Fruit fly (Drosophila melanogaster) whole organism, embryonic: ENCODE data around the gene CG11695.
A peak's percentile ranks its signal among the peaks of the same experiment; 100 is the strongest.

ENCODE experiments used
- Aef1 ChIP-seq: fragments of 200-800 bp; sonication (Bioruptor generic); IDR thresholded peaks from 3 replicates; pipeline ENCODE4 v1.3.6; 2022; ENCODE audit warnings: missing biosample characterization, missing genetic modification characterization
- B-H2 ChIP-seq: fragments of 200-800 bp; sonication (Bioruptor generic); optimal IDR thresholded peaks from 2 replicates; lab custom pipeline; 2018; ENCODE audit warnings: missing biosample characterization, mild to moderate bottlenecking, missing genetic modification characterization
- Bgb ChIP-seq: fragments of 200-800 bp; sonication (Bioruptor generic); IDR thresholded peaks from 2 replicates; pipeline ENCODE4 v1.3.6; 2022; ENCODE audit warnings: missing biosample characterization, missing genetic modification characterization; ENCODE audit not compliant: partially characterized antibody
- CG10267 ChIP-seq: fragments of 200-800 bp; sonication (Bioruptor generic); optimal IDR thresholded peaks from 2 replicates; lab custom pipeline; 2018; ENCODE audit warnings: missing biosample characterization, mild to moderate bottlenecking, missing genetic modification characterization, moderate library complexity
- CG10462 ChIP-seq: fragments of 200-800 bp; sonication (Bioruptor generic); optimal IDR thresholded peaks from 2 replicates; lab custom pipeline; 2016; ENCODE audit warnings: missing biosample characterization, missing genetic modification characterization
- CG11504 ChIP-seq: fragments of 200-800 bp; sonication (Bioruptor generic); optimal IDR thresholded peaks from 3 replicates; lab custom pipeline; 2019; ENCODE audit warnings: missing biosample characterization, mild to moderate bottlenecking, missing genetic modification characterization, moderate library complexity
- CG12071 ChIP-seq: fragments of 200-800 bp; sonication (Bioruptor generic); optimal IDR thresholded peaks from 3 replicates; lab custom pipeline; 2018; ENCODE audit warnings: missing biosample characterization, mild to moderate bottlenecking, missing genetic modification characterization
- CG12104 ChIP-seq: fragments of 200-800 bp; sonication (Bioruptor generic); optimal IDR thresholded peaks from 3 replicates; lab custom pipeline; 2016; ENCODE audit warnings: missing biosample characterization, missing genetic modification characterization
- CG13894 ChIP-seq: fragments of 200-800 bp; sonication (Bioruptor generic); optimal IDR thresholded peaks from 3 replicates; lab custom pipeline; 2018; ENCODE audit warnings: missing biosample characterization, mild to moderate bottlenecking, missing genetic modification characterization, moderate library complexity
- CG14710 ChIP-seq: fragments of 200-800 bp; sonication (Bioruptor generic); optimal IDR thresholded peaks from 3 replicates; lab custom pipeline; 2019; ENCODE audit warnings: missing biosample characterization, mild to moderate bottlenecking, missing genetic modification characterization, moderate library complexity
- CG1602 ChIP-seq: fragments of 200-800 bp; sonication (Bioruptor generic); optimal IDR thresholded peaks from 3 replicates; lab custom pipeline; 2016; ENCODE audit warnings: missing biosample characterization, missing genetic modification characterization
- CG17829 ChIP-seq: fragments of 200-800 bp; optimal IDR thresholded peaks from 2 replicates; lab custom pipeline; 2019; ENCODE audit warnings: missing biosample characterization, mild to moderate bottlenecking, missing genetic modification characterization, moderate library complexity
- CG42726 ChIP-seq: fragments of 200-800 bp; sonication (Bioruptor generic); IDR thresholded peaks from 2 replicates; pipeline ENCODE4 v1.3.6; 2022; ENCODE audit warnings: missing biosample characterization, missing genetic modification characterization; ENCODE audit not compliant: partially characterized antibody
- CG4424 ChIP-seq: fragments of 200-800 bp; sonication (Bioruptor generic); optimal IDR thresholded peaks from 3 replicates; lab custom pipeline; 2016; ENCODE audit warnings: missing biosample characterization, missing genetic modification characterization
- CG6272 ChIP-seq: fragments of 200-800 bp; sonication (Bioruptor generic); IDR thresholded peaks from 2 replicates; pipeline ENCODE4 v1.3.6; 2022; ENCODE audit warnings: missing biosample characterization, missing genetic modification characterization
- CG7839 ChIP-seq: fragments of 200-800 bp; sonication (Bioruptor generic); optimal IDR thresholded peaks from 3 replicates; lab custom pipeline; 2018; ENCODE audit warnings: missing biosample characterization, mild to moderate bottlenecking, missing genetic modification characterization, moderate library complexity
- CG8290 ChIP-seq, 3 experiments: fragments of 200-800 bp; sonication (Bioruptor generic); optimal IDR thresholded peaks; 2 replicates each; lab custom pipeline; 2016 to 2019; ENCODE audit warnings: missing biosample characterization in 3 of 3, missing genetic modification characterization in 3 of 3, mild to moderate bottlenecking in 2 of 3, moderate library complexity in 1 of 3
- CG8359 ChIP-seq: fragments of 200-800 bp; sonication (Bioruptor generic); optimal IDR thresholded peaks from 2 replicates; lab custom pipeline; 2017; ENCODE audit warnings: missing biosample characterization, mild to moderate bottlenecking, missing genetic modification characterization, borderline replicate concordance
- CG8388 ChIP-seq: fragments of 200-800 bp; sonication (Bioruptor generic); optimal IDR thresholded peaks from 2 replicates; lab custom pipeline; 2019; ENCODE audit warnings: missing biosample characterization, mild to moderate bottlenecking, missing genetic modification characterization, moderate library complexity
- CkIIα-i1 ChIP-seq: fragments of 200-800 bp; sonication (Bioruptor generic); IDR thresholded peaks from 2 replicates; pipeline ENCODE4 v1.3.6; 2022; ENCODE audit warnings: missing biosample characterization, missing genetic modification characterization
- CrebB ChIP-seq: fragments of 200-800 bp; sonication (Bioruptor generic); optimal IDR thresholded peaks from 3 replicates; lab custom pipeline; 2018; ENCODE audit warnings: missing biosample characterization, mild to moderate bottlenecking, missing genetic modification characterization
- D19A ChIP-seq: fragments of 200-800 bp; optimal IDR thresholded peaks from 3 replicates; lab custom pipeline; 2019; ENCODE audit warnings: missing biosample characterization, mild to moderate bottlenecking, missing genetic modification characterization, moderate library complexity
- MESR4 ChIP-seq: fragments of 200-800 bp; sonication (Bioruptor generic); optimal IDR thresholded peaks from 2 replicates; lab custom pipeline; 2018; ENCODE audit warnings: missing biosample characterization, mild to moderate bottlenecking, missing genetic modification characterization, moderate library complexity
- MTF-1 ChIP-seq: fragments of 200-800 bp; sonication (Bioruptor generic); optimal IDR thresholded peaks from 2 replicates; lab custom pipeline; 2018; ENCODE audit warnings: missing biosample characterization, mild to moderate bottlenecking, missing genetic modification characterization, borderline replicate concordance
- Med ChIP-seq: fragments of 200-800 bp; sonication (Bioruptor generic); peaks from one replicate; lab custom pipeline; 2016; ENCODE audit warnings: missing biosample characterization, missing genetic modification characterization, mild to moderate bottlenecking, inconsistent platforms, moderate library complexity
- NC2β ChIP-seq: fragments of 200-800 bp; sonication (Bioruptor generic); optimal IDR thresholded peaks from 2 replicates; lab custom pipeline; 2016; ENCODE audit warnings: missing biosample characterization, missing genetic modification characterization
- NFAT ChIP-seq: fragments of 200-800 bp; sonication (Bioruptor generic); IDR thresholded peaks from 2 replicates; pipeline ENCODE4 v1.3.6; 2022; ENCODE audit warnings: missing biosample characterization, missing genetic modification characterization
- NfI ChIP-seq: fragments of 200-800 bp; sonication (Bioruptor generic); optimal IDR thresholded peaks from 3 replicates; lab custom pipeline; 2018; ENCODE audit warnings: missing biosample characterization, mild to moderate bottlenecking, missing genetic modification characterization, moderate library complexity
- az2 ChIP-seq: fragments of 200-800 bp; sonication (Bioruptor generic); optimal IDR thresholded peaks from 3 replicates; lab custom pipeline; 2016; ENCODE audit warnings: missing biosample characterization, missing genetic modification characterization
- bowl ChIP-seq: fragments of 200-800 bp; sonication (Bioruptor generic); IDR thresholded peaks from 2 replicates; pipeline ENCODE4 v1.3.6; 2022; ENCODE audit warnings: missing biosample characterization, missing genetic modification characterization
- btn ChIP-seq: fragments of 200-800 bp; sonication (Bioruptor generic); optimal IDR thresholded peaks from 2 replicates; lab custom pipeline; 2016; ENCODE audit warnings: missing biosample characterization, missing genetic modification characterization
- cg ChIP-seq: fragments of 200-800 bp; sonication (Bioruptor generic); optimal IDR thresholded peaks from 3 replicates; lab custom pipeline; 2019; ENCODE audit warnings: missing biosample characterization, mild to moderate bottlenecking, missing genetic modification characterization, moderate library complexity
- crol ChIP-seq: fragments of 200-800 bp; sonication (Bioruptor generic); IDR thresholded peaks from 2 replicates; pipeline ENCODE4 v1.3.6; 2022; ENCODE audit warnings: missing biosample characterization, missing genetic modification characterization
- gt ChIP-seq: fragments of 200-800 bp; sonication (Bioruptor generic); IDR thresholded peaks from 2 replicates; pipeline ENCODE4 v1.3.6; 2022; ENCODE audit warnings: missing biosample characterization, missing genetic modification characterization
- kay ChIP-seq: fragments of 200-800 bp; sonication (Bioruptor generic); optimal IDR thresholded peaks from 2 replicates; lab custom pipeline; 2016; ENCODE audit warnings: missing biosample characterization, missing genetic modification characterization
- nau ChIP-seq: fragments of 200-800 bp; sonication (Bioruptor generic); optimal IDR thresholded peaks from 3 replicates; lab custom pipeline; 2017; ENCODE audit warnings: missing biosample characterization, mild to moderate bottlenecking, missing genetic modification characterization, missing genetic modification reagents
- otp ChIP-seq: fragments of 200-800 bp; sonication (Bioruptor generic); IDR thresholded peaks from 3 replicates; pipeline ENCODE4, ENCODE4 v1.3.6; 2022; ENCODE audit warnings: missing biosample characterization, missing genetic modification characterization
- prd ChIP-seq, 3 experiments: fragments of >200 bp in 2 of 3; fragments of 200-800 bp in 1 of 3; sonication (Bioruptor generic) in 1 of 3; optimal IDR thresholded peaks in 2 of 3; IDR thresholded peaks in 1 of 3; 2 replicates in 2 of 3; 3 replicates in 1 of 3; pipeline versions ENCODE4 v1.3.6 to Lab custom; 2017 to 2022; ENCODE audit warnings: missing biosample characterization in 1 of 3, missing genetic modification characterization in 1 of 3
- row ChIP-seq: fragments of 200-800 bp; sonication (Bioruptor generic); IDR thresholded peaks from 3 replicates; pipeline ENCODE4 v1.3.6; 2022; ENCODE audit warnings: missing biosample characterization, missing genetic modification characterization
- salm ChIP-seq: fragments of 200-800 bp; sonication (Bioruptor generic); optimal IDR thresholded peaks from 2 replicates; lab custom pipeline; 2018; ENCODE audit warnings: missing biosample characterization, mild to moderate bottlenecking, missing genetic modification characterization
- sens ChIP-seq: fragments of 200-800 bp; sonication (Bioruptor generic); peaks from one replicate; lab custom pipeline; 2016; ENCODE audit warnings: missing biosample characterization, missing genetic modification characterization
- sisA ChIP-seq: fragments of 200-800 bp; sonication (Bioruptor generic); IDR thresholded peaks from 2 replicates; pipeline ENCODE4 v1.3.6; 2022; ENCODE audit warnings: missing biosample characterization, missing genetic modification characterization
- sob ChIP-seq: fragments of 200-800 bp; sonication (Bioruptor generic); IDR thresholded peaks from 2 replicates; pipeline ENCODE4 v1.3.6; 2022; ENCODE audit warnings: missing biosample characterization, missing genetic modification characterization
- sqz ChIP-seq: fragments of 200-800 bp; sonication (Bioruptor generic); optimal IDR thresholded peaks from 3 replicates; lab custom pipeline; 2018; ENCODE audit warnings: missing biosample characterization, mild to moderate bottlenecking, missing genetic modification characterization
- stwl ChIP-seq: fragments of 200-800 bp; sonication (Bioruptor generic); optimal IDR thresholded peaks from 3 replicates; lab custom pipeline; 2018; ENCODE audit warnings: missing biosample characterization, mild to moderate bottlenecking, missing genetic modification characterization, moderate library complexity
- trem ChIP-seq: fragments of 200-800 bp; optimal IDR thresholded peaks from 3 replicates; lab custom pipeline; 2019; ENCODE audit warnings: missing biosample characterization, mild to moderate bottlenecking, missing genetic modification characterization, moderate library complexity
- zen2 ChIP-seq: fragments of 200-800 bp; sonication (Bioruptor generic); IDR thresholded peaks from 3 replicates; pipeline ENCODE4 v1.3.6; 2022; ENCODE audit warnings: missing biosample characterization, missing genetic modification characterization; ENCODE audit not compliant: partially characterized antibody

Gene CG11695

dm6 chrX:11544110-11544950, 32.4 kb upstream of the CG11695 start (continued):
- peak; percentile 28 for TF ChIP-seq D19A (tag; lab: Kevin White, UChicago)
- TF ChIP-seq CG12104 (GFP tag; lab: Kevin White, UChicago), result no peak
- TF ChIP-seq Bgb, result 0 out of 2 replicates have a peak, but pooled peaks have one; percentile 24
- peak; percentile 11 for TF ChIP-seq CG7839 (tag; lab: Kevin White, UChicago)
- TF ChIP-seq CG6272 (GFP tag; lab: Robert Waterston, UW), result no peak
- TF ChIP-seq NfI, result no peak
- no peak for TF ChIP-seq btn
- TF ChIP-seq kay (GFP tag; lab: Kevin White, UChicago), result no peak
- peak; percentile 18 for TF ChIP-seq trem (tag; lab: Kevin White, UChicago)
- TF ChIP-seq zen2, result no peak
- peak; percentile 41; the same call in 1 of the 2 replicates for TF ChIP-seq crol (GFP tag; lab: Robert Waterston, UW)
- TF ChIP-seq sqz, result no peak
- peak; percentile 14 for TF ChIP-seq az2
- no peak for TF ChIP-seq NFAT (GFP tag; lab: Robert Waterston, UW)
- TF ChIP-seq sens (GFP tag; lab: Kevin White, UChicago), result peak; percentile 68
- TF ChIP-seq MTF-1 (GFP tag; lab: Kevin White, UChicago), result no peak
- peak; percentile 27 for TF ChIP-seq CG8359 (GFP tag; lab: Kevin White, UChicago)
- TF ChIP-seq CG11504 (tag; lab: Kevin White, UChicago), result peak; percentile 27
- TF ChIP-seq CG17829, result peak; percentile 21
- peak; percentile 39 for TF ChIP-seq Med (GFP tag; lab: Kevin White, UChicago)
- no peak for TF ChIP-seq gt (GFP tag; lab: Robert Waterston, UW)
- peak; percentile 30 for TF ChIP-seq CG8388 (GFP tag; lab: Kevin White, UChicago)
- peak; percentile 49 for TF ChIP-seq CG14710 (tag; lab: Kevin White, UChicago)
- TF ChIP-seq prd (optimal IDR thresholded peaks at IDR 0.05; lab: Kevin White, UChicago), result no peak
- TF ChIP-seq prd (GFP tag; IDR thresholded peaks at IDR 0.05; lab: Robert Waterston, UW), result peak; percentile 24; the same call in 1 of the 3 replicates
- TF ChIP-seq CG10267 (tag; lab: Kevin White, UChicago), result peak; percentile 32
- TF ChIP-seq CG1602 (GFP tag; lab: Kevin White, UChicago), result no peak
- TF ChIP-seq otp (GFP tag; lab: Robert Waterston, UW), result 0 out of 3 replicates have a peak, but pooled peaks have one; percentile 17
- no peak for TF ChIP-seq CG12071 (GFP tag; lab: Kevin White, UChicago)
- no peak for TF ChIP-seq Aef1
- no peak for TF ChIP-seq CG8290 (GFP tag; optimal IDR thresholded peaks at IDR 0.05; lab: Kevin White, UChicago)
- TF ChIP-seq CG8290 (tag; optimal IDR thresholded peaks at IDR 0.05; lab: Kevin White, UChicago), result peak in 1 of 2 experiments; percentile 71
- TF ChIP-seq cg (GFP tag; lab: Kevin White, UChicago), result peak; percentile 38
- TF ChIP-seq CG13894, result no peak
- TF ChIP-seq nau, result no peak
- TF ChIP-seq CkIIα-i1, result no peak
- TF ChIP-seq CG10462, result no peak
- TF ChIP-seq salm (tag; lab: Kevin White, UChicago), result no peak
- no peak for TF ChIP-seq NC2β (GFP tag; lab: Kevin White, UChicago)
- TF ChIP-seq CG42726 (GFP tag; lab: Robert Waterston, UW), result no peak
- peak; percentile 38 for TF ChIP-seq stwl (tag; lab: Kevin White, UChicago)
- TF ChIP-seq sob (GFP tag; lab: Robert Waterston, UW), result no peak
- no peak for TF ChIP-seq sisA (GFP tag; lab: Robert Waterston, UW)
- TF ChIP-seq CG4424 (GFP tag; lab: Kevin White, UChicago), result no peak
- TF ChIP-seq MESR4 (GFP tag; lab: Kevin White, UChicago), result no peak
- TF ChIP-seq B-H2 (GFP tag; lab: Kevin White, UChicago), result no peak
- TF ChIP-seq bowl (GFP tag; lab: Robert Waterston, UW), result no peak
- peak; percentile 51; the same call in 2 of the 3 replicates for TF ChIP-seq row (GFP tag; lab: Robert Waterston, UW)
- TF ChIP-seq CrebB, result no peak
